Worm (Caenorhabditis elegans) whole organism, L3 larva: ENCODE measurements around the gene R02D5.4.

Experiments
- R02D3.7 ChIP-seq: fragments of 150-350 bp; optimal IDR thresholded peaks from 2 replicates; lab custom pipeline; 2014; ENCODE audit warnings: missing biosample characterization, missing genetic modification characterization
- ZK546.5 ChIP-seq: sonication (generic microtip); optimal IDR thresholded peaks from 2 replicates; lab custom pipeline; 2017; ENCODE audit warnings: missing biosample characterization, missing genetic modification characterization
- aly-2 ChIP-seq: fragments of 150-350 bp; optimal IDR thresholded peaks from 2 replicates; lab custom pipeline; 2014; ENCODE audit warnings: missing biosample characterization, missing genetic modification characterization
- ama-1 ChIP-seq: fragments of 150-350 bp; optimal IDR thresholded peaks from 2 replicates; lab custom pipeline; 2018
- ceh-28 ChIP-seq: fragments of 150-350 bp; optimal IDR thresholded peaks from 2 replicates; lab custom pipeline; 2014; ENCODE audit warnings: missing biosample characterization, missing genetic modification reagents, missing genetic modification characterization
- ceh-82 ChIP-seq: fragments of 150-350 bp; optimal IDR thresholded peaks from 2 replicates; lab custom pipeline; 2014; ENCODE audit warnings: missing biosample characterization, missing genetic modification characterization
- ceh-9 ChIP-seq: sonication (generic microtip); optimal IDR thresholded peaks from 2 replicates; lab custom pipeline; 2018; ENCODE audit warnings: missing biosample characterization, missing genetic modification characterization
- daf-12 ChIP-seq: fragments of 150-350 bp; optimal IDR thresholded peaks from 2 replicates; lab custom pipeline; 2014; ENCODE audit warnings: missing biosample characterization, missing genetic modification reagents, missing genetic modification characterization
- egl-27 ChIP-seq: sonication (generic microtip); optimal IDR thresholded peaks from 4 replicates; lab custom pipeline; 2017; ENCODE audit warnings: missing biosample characterization, missing genetic modification reagents, missing genetic modification characterization
- egl-5 ChIP-seq: fragments of 150-350 bp; optimal IDR thresholded peaks from 2 replicates; lab custom pipeline; 2017; ENCODE audit warnings: missing biosample characterization, missing genetic modification reagents, missing genetic modification characterization, inconsistent platforms
- elt-1 ChIP-seq: fragments of 150-350 bp; optimal IDR thresholded peaks from 2 replicates; lab custom pipeline; 2014; ENCODE audit warnings: missing biosample characterization, missing genetic modification characterization
- elt-3 ChIP-seq, 3 experiments: fragments of 150-350 bp in 1 of 3; sonication (generic microtip) in 2 of 3; optimal IDR thresholded peaks; 2 replicates in 2 of 3; 4 replicates in 1 of 3; lab custom pipeline; 2014 to 2017; ENCODE audit warnings: missing biosample characterization in 3 of 3, missing genetic modification characterization in 3 of 3
- eor-1 ChIP-seq, 2 experiments: fragments of 150-350 bp; optimal IDR thresholded peaks; 2 replicates each; lab custom pipeline; 2014 to 2018; ENCODE audit warnings: missing biosample characterization in 2 of 2, missing genetic modification characterization in 2 of 2
- fkh-10 ChIP-seq: sonication (generic microtip); optimal IDR thresholded peaks from 2 replicates; lab custom pipeline; 2017; ENCODE audit warnings: missing biosample characterization, missing genetic modification reagents, missing genetic modification characterization
- fkh-2 ChIP-seq: fragments of 150-350 bp; optimal IDR thresholded peaks from 2 replicates; lab custom pipeline; 2014; ENCODE audit warnings: missing biosample characterization, missing genetic modification reagents, missing genetic modification characterization
- fos-1 ChIP-seq: fragments of 150-350 bp; optimal IDR thresholded peaks from 2 replicates; lab custom pipeline; 2014; ENCODE audit warnings: missing biosample characterization, missing genetic modification characterization
- jun-1 ChIP-seq: fragments of 150-350 bp; optimal IDR thresholded peaks from 2 replicates; lab custom pipeline; 2014; ENCODE audit warnings: missing biosample characterization, missing genetic modification reagents, missing genetic modification characterization
- lin-15B ChIP-seq: fragments of 150-350 bp; optimal IDR thresholded peaks from 2 replicates; lab custom pipeline; 2014; ENCODE audit warnings: missing biosample characterization, missing genetic modification characterization
- lin-39 ChIP-seq: fragments of 150-350 bp; optimal IDR thresholded peaks from 2 replicates; lab custom pipeline; 2018; ENCODE audit warnings: missing biosample characterization, missing genetic modification reagents, missing genetic modification characterization
- lsy-12 ChIP-seq: sonication (generic microtip); optimal IDR thresholded peaks from 2 replicates; lab custom pipeline; 2016; ENCODE audit warnings: mild to moderate bottlenecking, missing genetic modification characterization, missing compliant biosample characterization
- mdl-1 ChIP-seq: fragments of 150-350 bp; optimal IDR thresholded peaks from 2 replicates; lab custom pipeline; 2014; ENCODE audit warnings: missing biosample characterization, missing genetic modification characterization
- nfya-1 ChIP-seq: sonication (generic microtip); optimal IDR thresholded peaks from 2 replicates; lab custom pipeline; 2017; ENCODE audit warnings: missing genetic modification characterization, mild to moderate bottlenecking, missing compliant biosample characterization, antibody characterized with exemption, moderate library complexity; ENCODE audit not compliant: insufficient read depth
- nhr-11 ChIP-seq: fragments of 150-350 bp; optimal IDR thresholded peaks from 2 replicates; lab custom pipeline; 2014; ENCODE audit warnings: missing biosample characterization, missing genetic modification characterization
- nhr-12 ChIP-seq: fragments of 150-350 bp; optimal IDR thresholded peaks from 2 replicates; lab custom pipeline; 2014; ENCODE audit warnings: missing biosample characterization, missing genetic modification characterization
- nhr-23 ChIP-seq: fragments of 150-350 bp; optimal IDR thresholded peaks from 2 replicates; lab custom pipeline; 2014; ENCODE audit warnings: missing biosample characterization, missing genetic modification reagents, missing genetic modification characterization
- nhr-237 ChIP-seq: fragments of 150-350 bp; optimal IDR thresholded peaks from 2 replicates; lab custom pipeline; 2014; ENCODE audit warnings: missing biosample characterization, missing genetic modification characterization
- nhr-25 ChIP-seq: sonication (generic microtip); optimal IDR thresholded peaks from 2 replicates; lab custom pipeline; 2017; ENCODE audit warnings: missing biosample characterization, missing genetic modification characterization
- nhr-28 ChIP-seq: fragments of 150-350 bp; optimal IDR thresholded peaks from 2 replicates; lab custom pipeline; 2014; ENCODE audit warnings: missing biosample characterization, missing genetic modification characterization
- nhr-43 ChIP-seq: sonication (generic microtip); optimal IDR thresholded peaks from 2 replicates; lab custom pipeline; 2016; ENCODE audit warnings: mild to moderate bottlenecking, missing genetic modification characterization, missing compliant biosample characterization; ENCODE audit not compliant: poor library complexity, severe bottlenecking
- nhr-67 ChIP-seq: fragments of 150-350 bp; optimal IDR thresholded peaks from 2 replicates; lab custom pipeline; 2014; ENCODE audit warnings: missing biosample characterization, missing genetic modification characterization
- nhr-76 ChIP-seq: fragments of 150-350 bp; sonication (generic microtip); optimal IDR thresholded peaks from 5 replicates; lab custom pipeline; 2014; ENCODE audit warnings: missing biosample characterization, missing genetic modification characterization
- nhr-77 ChIP-seq: fragments of 150-350 bp; optimal IDR thresholded peaks from 2 replicates; lab custom pipeline; 2014; ENCODE audit warnings: missing biosample characterization, missing genetic modification characterization
- pha-4 ChIP-seq: fragments of 150-350 bp; optimal IDR thresholded peaks from 2 replicates; lab custom pipeline; 2014; ENCODE audit warnings: missing biosample characterization, missing genetic modification reagents, missing genetic modification characterization
- pqm-1 ChIP-seq: fragments of 150-350 bp; optimal IDR thresholded peaks from 2 replicates; lab custom pipeline; 2017; ENCODE audit warnings: missing biosample characterization, missing genetic modification characterization, inconsistent platforms
- sea-2 ChIP-seq: fragments of 150-350 bp; sonication (generic microtip); optimal IDR thresholded peaks from 4 replicates; lab custom pipeline; 2014; ENCODE audit warnings: missing biosample characterization, missing genetic modification reagents, missing genetic modification characterization
- skn-1 ChIP-seq: fragments of 150-350 bp; optimal IDR thresholded peaks from 2 replicates; lab custom pipeline; 2014; ENCODE audit warnings: missing biosample characterization, missing genetic modification characterization
- snpc-4 ChIP-seq: fragments of 150-350 bp; optimal IDR thresholded peaks from 2 replicates; lab custom pipeline; 2014; ENCODE audit warnings: missing biosample characterization, missing genetic modification characterization
- tbx-2 ChIP-seq: sonication (generic microtip); optimal IDR thresholded peaks from 2 replicates; lab custom pipeline; 2016; ENCODE audit warnings: mild to moderate bottlenecking, missing genetic modification characterization, missing compliant biosample characterization
- unc-39 ChIP-seq: sonication (generic microtip); optimal IDR thresholded peaks from 4 replicates; lab custom pipeline; 2017; ENCODE audit warnings: missing biosample characterization, missing genetic modification characterization
- unc-62 ChIP-seq: fragments of 150-350 bp; sonication (generic microtip); optimal IDR thresholded peaks from 4 replicates; lab custom pipeline; 2014; ENCODE audit warnings: missing biosample characterization, missing genetic modification reagents, missing genetic modification characterization
- zag-1 ChIP-seq: fragments of 150-350 bp; optimal IDR thresholded peaks from 2 replicates; lab custom pipeline; 2014; ENCODE audit warnings: missing biosample characterization, missing genetic modification characterization
- ztf-11 ChIP-seq: fragments of 150-350 bp; optimal IDR thresholded peaks from 2 replicates; lab custom pipeline; 2014; ENCODE audit warnings: missing biosample characterization, missing genetic modification characterization
- ztf-4 ChIP-seq: fragments of 150-350 bp; optimal IDR thresholded peaks from 2 replicates; lab custom pipeline; 2014; ENCODE audit warnings: missing biosample characterization, missing genetic modification characterization

R02D5.4 gene

DNA sequence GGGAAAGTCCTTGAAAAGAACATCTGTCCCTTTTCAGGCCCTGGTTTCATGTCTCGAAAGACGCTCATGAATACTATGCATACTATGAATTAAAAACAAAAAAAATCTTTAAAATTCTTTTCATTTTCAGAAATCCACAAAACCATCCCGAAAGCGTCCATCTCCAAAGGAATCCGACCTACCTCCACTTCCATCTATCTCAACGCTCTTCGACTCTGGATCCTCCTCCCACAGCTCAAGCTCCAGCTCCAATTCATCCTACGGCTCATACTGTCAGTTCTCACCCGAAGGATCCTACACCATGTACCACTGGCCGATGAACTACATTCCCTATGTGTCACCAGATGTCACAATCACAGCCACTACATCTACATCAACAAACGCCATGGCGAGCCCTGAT lies 24.1 kb upstream of the R02D5.4 start:
- no peak for TF ChIP-seq fkh-10
- TF ChIP-seq pqm-1, result no peak

DNA sequence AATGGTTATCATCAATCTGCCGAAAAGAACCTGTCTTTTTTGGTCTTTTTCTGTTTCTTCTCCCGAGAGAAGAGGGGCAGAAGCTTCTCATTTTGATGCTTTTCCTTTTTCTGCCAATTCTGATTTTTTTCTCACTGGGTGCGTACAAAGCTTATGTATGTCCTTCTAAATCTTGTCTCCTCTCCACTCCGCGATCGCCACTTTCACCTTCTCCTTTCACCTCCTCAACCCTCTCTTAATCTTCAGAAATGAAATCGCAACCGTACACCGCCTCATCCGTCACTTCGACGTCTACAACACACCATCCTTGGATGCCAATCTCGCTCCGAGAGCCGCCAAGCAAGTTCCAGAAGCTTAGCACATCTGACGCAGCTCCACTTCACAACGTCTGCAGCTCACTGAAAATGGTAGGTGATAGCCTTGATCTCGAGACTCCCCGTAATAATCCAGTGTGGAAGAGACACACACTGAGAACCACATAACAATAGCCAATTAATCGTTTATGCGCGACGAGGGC lies 23.6 kb upstream of the R02D5.4 start, which contains the start of gene R02D5.1:
TSS of gene R02D5.1 (plus strand) at position 245 of the 517 bp plus-strand sequence.
- TF ChIP-seq unc-62 (GFP tag; lab: Kevin White, UChicago), result no peak
- TF ChIP-seq, all 47 proteins: peak for 0

DNA sequence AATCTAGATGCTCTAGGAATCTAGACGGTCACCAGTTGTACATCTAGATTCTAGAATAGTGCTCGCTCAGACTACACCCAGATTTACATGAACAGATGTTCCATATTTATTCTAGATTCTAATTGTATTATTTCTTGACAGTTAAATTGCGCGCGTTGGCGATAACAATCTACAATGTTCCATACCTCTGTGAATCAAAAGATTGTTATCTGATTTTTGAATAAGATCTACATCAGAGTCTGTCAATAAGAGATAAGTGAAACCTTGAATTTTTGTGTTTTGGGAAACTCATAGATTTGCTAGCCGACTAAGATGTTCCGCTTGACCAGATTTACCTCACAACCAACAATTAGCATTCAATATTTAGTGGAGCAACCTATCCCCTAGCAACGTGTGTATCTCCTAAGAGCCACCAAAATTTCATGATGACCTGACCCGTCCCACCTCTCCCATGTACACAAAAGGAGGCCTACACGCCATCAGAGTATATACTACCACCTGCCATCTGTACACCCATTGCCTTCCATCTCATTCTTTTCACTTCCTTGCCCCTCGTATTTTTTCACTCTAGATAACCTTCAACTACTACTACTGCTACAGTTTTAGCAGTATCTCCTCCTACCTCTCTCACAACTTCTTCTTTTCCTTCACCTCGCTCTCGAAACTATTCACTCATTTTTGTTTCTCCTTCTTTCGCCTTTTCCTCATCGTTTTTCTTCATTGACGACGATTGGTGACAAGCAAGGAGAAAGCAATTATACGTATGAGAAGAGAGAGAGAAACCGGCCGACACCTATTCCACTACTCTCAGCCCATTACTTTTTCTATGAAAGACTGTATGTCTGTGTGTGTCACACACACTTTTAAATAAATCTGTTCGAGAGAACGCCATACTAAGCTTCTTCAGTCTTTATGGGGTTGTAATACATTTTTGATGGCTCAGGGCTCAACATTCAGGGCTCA lies 22.5 kb upstream of the R02D5.4 start:
- TF ChIP-seq unc-39 (tag; lab: Kevin White, UChicago), result no peak
- peak; percentile 91 for TF ChIP-seq nhr-23
- TF ChIP-seq ceh-28 (tag; lab: Kevin White, UChicago), result no peak
- TF ChIP-seq egl-5 (tag; lab: Kevin White, UChicago), result peak; percentile 59
- no peak for TF ChIP-seq ztf-11 (tag; lab: Kevin White, UChicago)
- TF ChIP-seq daf-12 (tag; lab: Kevin White, UChicago), result no peak
- TF ChIP-seq nhr-11 (tag; lab: Kevin White, UChicago), result no peak
- peak; percentile 70 for TF ChIP-seq nhr-25 (tag; lab: Kevin White, UChicago)
- TF ChIP-seq elt-3 (tag; optimal IDR thresholded peaks at IDR 0.05; lab: Kevin White, UChicago), result peak in 1 of 3 experiments; percentile 15
- peak; percentile 1 for TF ChIP-seq nfya-1
- peak; percentile 100 for TF ChIP-seq elt-1 (tag; lab: Kevin White, UChicago)
- no peak for TF ChIP-seq lin-15B (tag; lab: Kevin White, UChicago)
- TF ChIP-seq nhr-12 (tag; lab: Kevin White, UChicago), result no peak
- TF ChIP-seq, all 47 proteins: peak for 6

DNA sequence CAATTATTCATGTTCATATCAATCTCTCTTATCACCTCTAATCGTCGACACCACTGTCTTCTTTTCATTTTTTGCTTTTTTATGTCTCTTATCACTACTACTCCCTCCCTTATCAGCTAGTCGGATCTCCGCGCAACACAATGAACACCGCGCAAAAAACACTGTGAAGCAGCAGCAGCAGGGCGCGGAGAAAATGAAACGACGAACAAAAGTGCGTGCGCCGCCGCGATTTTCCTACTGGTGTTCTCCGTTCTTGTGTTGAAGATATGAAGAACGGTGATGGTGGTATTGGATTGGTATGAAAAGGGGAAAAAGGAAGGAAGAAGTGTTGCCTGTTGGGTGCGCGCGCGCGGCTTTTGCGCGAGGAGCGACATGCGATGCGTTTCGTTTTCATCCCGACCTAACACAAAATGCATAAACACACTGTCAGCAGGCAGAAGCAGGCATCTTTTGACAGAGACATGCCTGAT lies 21.3 kb upstream of the R02D5.4 start:
- TF ChIP-seq nhr-237, result no peak
- no peak for TF ChIP-seq fkh-2
- TF ChIP-seq aly-2 (tag; lab: Kevin White, UChicago), result no peak
- peak; percentile 67 for TF ChIP-seq nhr-23
- TF ChIP-seq nhr-67 (tag; lab: Kevin White, UChicago), result no peak
- no peak for TF ChIP-seq nhr-76
- no peak for TF ChIP-seq nhr-12 (tag; lab: Kevin White, UChicago)
- TF ChIP-seq ceh-9, result no peak
- TF ChIP-seq ztf-4 (tag; lab: Kevin White, UChicago), result no peak
- no peak for TF ChIP-seq nhr-28 (tag; lab: Kevin White, UChicago)
- no peak for TF ChIP-seq nhr-11 (tag; lab: Kevin White, UChicago)
- no peak for TF ChIP-seq fos-1
- peak in 2 of 3 experiments; percentile 30 to 93 for TF ChIP-seq elt-3 (tag; optimal IDR thresholded peaks at IDR 0.05; lab: Kevin White, UChicago)
- no peak for TF ChIP-seq snpc-4 (tag; lab: Kevin White, UChicago)
- TF ChIP-seq tbx-2 (tag; lab: Kevin White, UChicago), result no peak
- TF ChIP-seq pha-4, result no peak
- peak; percentile 78 for TF ChIP-seq nhr-43 (tag; lab: Kevin White, UChicago)
- no peak for TF ChIP-seq ZK546.5 (tag; lab: Kevin White, UChicago)
- no peak for TF ChIP-seq lsy-12 (tag; lab: Kevin White, UChicago)
- TF ChIP-seq unc-62 (GFP tag; lab: Kevin White, UChicago), result no peak
- peak; percentile 42 for TF ChIP-seq pqm-1
- no peak for TF ChIP-seq lin-15B (tag; lab: Kevin White, UChicago)
- peak; percentile 2 for TF ChIP-seq egl-27
- no peak for TF ChIP-seq nfya-1
- TF ChIP-seq egl-5 (tag; lab: Kevin White, UChicago), result no peak
- no peak for TF ChIP-seq R02D3.7 (tag; lab: Kevin White, UChicago)
- no peak for TF ChIP-seq zag-1 (tag; lab: Kevin White, UChicago)
- no peak for TF ChIP-seq sea-2 (GFP tag; lab: Kevin White, UChicago)
- TF ChIP-seq nhr-25 (tag; lab: Kevin White, UChicago), result peak; percentile 65
- no peak for TF ChIP-seq fkh-10
- no peak for TF ChIP-seq ama-1
- TF ChIP-seq ceh-28 (tag; lab: Kevin White, UChicago), result no peak
- TF ChIP-seq jun-1 (tag; lab: Kevin White, UChicago), result peak; percentile 46
- peak; percentile 95 for TF ChIP-seq elt-1 (tag; lab: Kevin White, UChicago)
- no peak for TF ChIP-seq nhr-77 (tag; lab: Kevin White, UChicago)
- TF ChIP-seq skn-1 (tag; lab: Kevin White, UChicago), result no peak
- no peak for TF ChIP-seq ceh-82
- no peak for TF ChIP-seq eor-1 (tag; optimal IDR thresholded peaks at IDR 0.05; lab: Kevin White, UChicago)
- no peak for TF ChIP-seq mdl-1 (tag; lab: Kevin White, UChicago)
- TF ChIP-seq lin-39 (tag; lab: Kevin White, UChicago), result no peak
